Worm (Caenorhabditis elegans): ENCODE measurements around the gene snpc-3.1.

DNA sequence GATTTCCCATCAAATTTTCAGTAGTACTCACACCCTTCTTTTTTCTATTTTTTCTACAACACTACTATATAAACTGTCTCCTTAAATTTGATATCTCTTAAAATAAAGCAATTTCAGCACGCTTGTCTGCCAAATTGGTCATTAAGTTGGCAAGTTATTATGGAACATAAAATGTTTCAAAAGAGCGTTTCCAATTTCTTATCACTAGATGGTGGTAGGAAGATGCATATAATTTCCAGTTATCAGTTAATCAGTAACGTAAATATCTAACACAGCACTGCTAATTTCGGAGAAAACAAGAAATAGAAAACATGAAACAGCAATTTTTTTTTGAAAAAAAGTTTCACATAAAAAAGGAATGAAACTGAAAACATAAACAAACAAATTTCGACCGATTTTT is 44.9 kb upstream of the snpc-3.1 start:
- TF ChIP-seq ztf-11 (tag; optimal IDR thresholded peaks at IDR 0.05) (no peak), nhr-237 (tag; optimal IDR thresholded peaks at IDR 0.05) (no peak), mab-5 (tag; optimal IDR thresholded peaks at IDR 0.05) (no peak)
